Worm (Caenorhabditis elegans): Measurements from ENCODE around the gene gtf-2H5.

The gtf-2H5 gene

DNA sequence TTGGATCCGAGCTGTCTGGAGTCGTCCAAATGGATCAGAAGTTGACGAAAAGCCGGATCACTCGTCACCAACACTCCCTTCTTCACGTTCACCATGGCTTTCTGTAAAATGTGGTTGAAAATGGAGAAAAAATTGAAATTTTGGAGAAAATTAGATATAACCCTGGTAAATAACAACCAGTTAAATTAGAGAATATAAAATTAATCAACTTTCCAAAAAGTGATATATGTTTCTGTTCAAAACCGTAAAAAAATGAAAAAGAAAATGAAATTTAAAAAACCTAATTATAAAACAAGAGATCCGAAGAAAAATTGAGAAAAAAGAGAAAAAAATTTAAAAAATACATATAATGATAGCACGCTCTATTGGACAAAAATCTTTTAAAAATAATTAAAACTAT is at the start of gene gtf-2H5:
TSS of gene gtf-2H5 (minus strand) at position 101 of the 400 bp plus-strand sequence.
- TF ChIP-seq ztf-11 (tag; optimal IDR thresholded peaks at IDR 0.05), result no peak
- TF ChIP-seq ceh-39 (tag; optimal IDR thresholded peaks at IDR 0.05), result no peak
- no peak for TF ChIP-seq nhr-12 (tag; optimal IDR thresholded peaks at IDR 0.05)
- no peak for TF ChIP-seq cnd-1 (tag; optimal IDR thresholded peaks at IDR 0.05)
- TF ChIP-seq sem-2 (GFP tag; optimal IDR thresholded peaks at IDR 0.05), result no peak
- no peak for TF ChIP-seq lsy-2 (tag; optimal IDR thresholded peaks at IDR 0.05)
- no peak for TF ChIP-seq unc-39 (tag; optimal IDR thresholded peaks at IDR 0.05)

DNA sequence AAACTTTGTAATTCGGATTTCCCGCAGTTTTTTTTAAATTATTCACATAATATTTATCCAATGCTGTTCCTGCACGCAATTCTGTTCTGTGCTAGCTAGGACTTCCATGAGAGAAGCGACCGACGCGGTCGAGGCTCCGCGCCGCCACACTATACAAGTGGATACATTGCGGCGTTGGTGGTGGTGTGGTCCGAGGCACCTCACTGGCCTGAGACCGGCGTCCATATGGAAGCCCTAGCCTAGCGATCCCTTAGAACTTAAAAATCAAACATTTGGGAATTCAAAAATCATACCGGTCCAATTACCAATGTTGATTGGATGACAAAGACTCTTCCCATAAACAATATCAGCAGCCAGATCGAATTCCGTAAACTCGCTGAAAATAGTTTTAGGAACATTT is 48.7 kb upstream of the gtf-2H5 start:
- TF ChIP-seq elt-1 (tag; optimal IDR thresholded peaks at IDR 0.05; ENCODE audit: borderline replicate concordance, insufficient read depth) (no peak), hlh-1 (tag; optimal IDR thresholded peaks at IDR 0.05) (no peak), ham-2 (GFP tag; optimal IDR thresholded peaks at IDR 0.05) (no peak), mab-5 (tag; optimal IDR thresholded peaks at IDR 0.05) (no peak), snpc-4 (tag; optimal IDR thresholded peaks at IDR 0.05) (no peak), ceh-43 (GFP tag; optimal IDR thresholded peaks at IDR 0.05) (no peak), lsy-2 (tag; optimal IDR thresholded peaks at IDR 0.05) (no peak)

ce11 chrIII:623754-624153 is 46.4 kb upstream of the gtf-2H5 start:
- TF ChIP-seq cnd-1 (tag; optimal IDR thresholded peaks at IDR 0.05) (peak; percentile 63), blmp-1 (tag; optimal IDR thresholded peaks at IDR 0.05) (no peak), pha-4 (tag; optimal IDR thresholded peaks at IDR 0.05) (peak; percentile 95), lin-32 (GFP tag; optimal IDR thresholded peaks at IDR 0.05) (peak; percentile 15), sem-2 (GFP tag; optimal IDR thresholded peaks at IDR 0.05) (no peak), lsy-2 (tag; optimal IDR thresholded peaks at IDR 0.05) (peak; percentile 40), ceh-39 (tag; optimal IDR thresholded peaks at IDR 0.05) (peak; percentile 51), M03D4.4 (tag; optimal IDR thresholded peaks at IDR 0.05) (peak; percentile 40), nhr-28 (tag; optimal IDR thresholded peaks at IDR 0.05) (no peak), elt-3 (tag; optimal IDR thresholded peaks at IDR 0.05) (peak; percentile 72), tbx-8 (GFP tag; optimal IDR thresholded peaks at IDR 0.05) (peak; percentile 9), ztf-11 (tag; optimal IDR thresholded peaks at IDR 0.05) (peak; percentile 35), nhr-12 (tag; optimal IDR thresholded peaks at IDR 0.05) (no peak), mab-5 (tag; optimal IDR thresholded peaks at IDR 0.05) (peak; percentile 80), zip-8 (tag; optimal IDR thresholded peaks at IDR 0.05) (no peak), lin-13 (tag; optimal IDR thresholded peaks at IDR 0.05) (peak; percentile 16), nhr-237 (tag; optimal IDR thresholded peaks at IDR 0.05) (peak; percentile 84), unc-62 (GFP tag; optimal IDR thresholded peaks at IDR 0.05) (peak; percentile 88), nhr-2 (tag; optimal IDR thresholded peaks at IDR 0.05) (peak; percentile 41), unc-120 (tag; optimal IDR thresholded peaks at IDR 0.05; ENCODE audit: poor library complexity, severe bottlenecking) (peak; percentile 99), ceh-43 (GFP tag; optimal IDR thresholded peaks at IDR 0.05) (no peak), mep-1 (tag; optimal IDR thresholded peaks at IDR 0.05) (peak; percentile 79), elt-1 (tag; optimal IDR thresholded peaks at IDR 0.05; ENCODE audit: borderline replicate concordance, insufficient read depth) (no peak), hlh-1 (tag; optimal IDR thresholded peaks at IDR 0.05) (peak; percentile 63), unc-39 (tag; optimal IDR thresholded peaks at IDR 0.05) (no peak), drap-1 (GFP tag; optimal IDR thresholded peaks at IDR 0.05) (peak; percentile 53), mls-2 (tag; optimal IDR thresholded peaks at IDR 0.05) (peak; percentile 17), snpc-4 (tag; optimal IDR thresholded peaks at IDR 0.05) (no peak), bed-3 (GFP tag; optimal IDR thresholded peaks at IDR 0.05) (no peak), ham-2 (GFP tag; optimal IDR thresholded peaks at IDR 0.05) (peak; percentile 24), ces-1 (GFP tag; optimal IDR thresholded peaks at IDR 0.05) (peak; percentile 91), flh-1 (GFP tag; optimal IDR thresholded peaks at IDR 0.05) (no peak), ceh-83 (GFP tag; optimal IDR thresholded peaks at IDR 0.05) (no peak), sptf-1 (tag; optimal IDR thresholded peaks at IDR 0.05) (peak; percentile 59), nhr-76 (tag; optimal IDR thresholded peaks at IDR 0.05) (no peak)

- TF ChIP-seq ces-1 (GFP tag; optimal IDR thresholded peaks at IDR 0.05), result no peak
- no peak for TF ChIP-seq mls-2 (tag; optimal IDR thresholded peaks at IDR 0.05)
- TF ChIP-seq lin-32 (GFP tag; optimal IDR thresholded peaks at IDR 0.05), result no peak
- no peak for TF ChIP-seq pha-4 (tag; optimal IDR thresholded peaks at IDR 0.05)
Observed at ce11 chrIII:620204-620718, 42.9 kb upstream of the gtf-2H5 start, which contains the start of gene T19C3.4. TSS of gene T19C3.4 (minus strand) at chrIII:620254.
